Fruit fly (Drosophila melanogaster): ENCODE results near the gene vari.
A peak's percentile ranks its signal among the peaks of the same experiment; 100 is the strongest.

The vari gene

dm6 chr2L:20783044-20783443 is 13.8 kb downstream of the vari start:
- TF ChIP-seq CG8478 (optimal IDR thresholded peaks at IDR 0.05) (no peak), Dll (optimal IDR thresholded peaks at IDR 0.05) (peak; percentile 55)

dm6 chr2L:20780768-20781167 is 16.1 kb downstream of the vari start:
- TF ChIP-seq psq (optimal IDR thresholded peaks at IDR 0.05): no peak
- no peak for TF ChIP-seq pan (optimal IDR thresholded peaks at IDR 0.05)
- no peak for TF ChIP-seq Dll (optimal IDR thresholded peaks at IDR 0.05)
- TF ChIP-seq EcR (GFP tag; optimal IDR thresholded peaks at IDR 0.05): no peak
- TF ChIP-seq CG8478 (optimal IDR thresholded peaks at IDR 0.05): no peak
- TF ChIP-seq usp (GFP tag; optimal IDR thresholded peaks at IDR 0.05): no peak

- TF ChIP-seq CG8478 (optimal IDR thresholded peaks at IDR 0.05): no peak
- TF ChIP-seq EcR (GFP tag; optimal IDR thresholded peaks at IDR 0.05): no peak
- no peak for TF ChIP-seq pan (optimal IDR thresholded peaks at IDR 0.05)
Measured at dm6 chr2L:20778380-20778779, 18.5 kb downstream of the vari start.

- TF ChIP-seq usp (GFP tag; optimal IDR thresholded peaks at IDR 0.05) (no peak), psq (optimal IDR thresholded peaks at IDR 0.05) (no peak), EcR (GFP tag; optimal IDR thresholded peaks at IDR 0.05) (no peak), CG8478 (optimal IDR thresholded peaks at IDR 0.05) (no peak), pan (optimal IDR thresholded peaks at IDR 0.05) (no peak), Dll (optimal IDR thresholded peaks at IDR 0.05) (no peak)
Measured at dm6 chr2L:20776940-20777502, 19.8 kb downstream of the vari start.

- no peak for TF ChIP-seq pan (optimal IDR thresholded peaks at IDR 0.05)
- TF ChIP-seq CG8478 (optimal IDR thresholded peaks at IDR 0.05): no peak
- no peak for TF ChIP-seq Dll (optimal IDR thresholded peaks at IDR 0.05)
- no peak for TF ChIP-seq usp (GFP tag; optimal IDR thresholded peaks at IDR 0.05)
- no peak for TF ChIP-seq psq (optimal IDR thresholded peaks at IDR 0.05)
- no peak for TF ChIP-seq EcR (GFP tag; optimal IDR thresholded peaks at IDR 0.05)
Measured at dm6 chr2L:20775941-20776340, 20.9 kb downstream of the vari start.

dm6 chr2L:20774464-20774863 is 22.4 kb downstream of the vari start:
- TF ChIP-seq Dll (optimal IDR thresholded peaks at IDR 0.05) (no peak), pan (optimal IDR thresholded peaks at IDR 0.05) (no peak), CG8478 (optimal IDR thresholded peaks at IDR 0.05) (no peak), psq (optimal IDR thresholded peaks at IDR 0.05) (no peak), EcR (GFP tag; optimal IDR thresholded peaks at IDR 0.05) (no peak), usp (GFP tag; optimal IDR thresholded peaks at IDR 0.05) (no peak)

dm6 chr2L:20773453-20774054 is 23.3 kb downstream of the vari start:
- no peak for TF ChIP-seq Dll (optimal IDR thresholded peaks at IDR 0.05)

dm6 chr2L:20770242-20770769 is 26.5 kb downstream of the vari start, which contains the start of gene cad:
cad (plus strand) TSS chr2L:20770731.
- TF ChIP-seq Dll (optimal IDR thresholded peaks at IDR 0.05): peak; percentile 30
- TF ChIP-seq pan (optimal IDR thresholded peaks at IDR 0.05): no peak
- TF ChIP-seq psq (optimal IDR thresholded peaks at IDR 0.05): no peak
- TF ChIP-seq CG8478 (optimal IDR thresholded peaks at IDR 0.05): peak; percentile 97

- TF ChIP-seq CG8478 (optimal IDR thresholded peaks at IDR 0.05): no peak
- TF ChIP-seq Dll (optimal IDR thresholded peaks at IDR 0.05): no peak
- TF ChIP-seq psq (optimal IDR thresholded peaks at IDR 0.05): no peak
- no peak for TF ChIP-seq pan (optimal IDR thresholded peaks at IDR 0.05)
Measured at dm6 chr2L:20768568-20769071, 28.2 kb downstream of the vari start.

- no peak for TF ChIP-seq Dll (optimal IDR thresholded peaks at IDR 0.05)
- no peak for TF ChIP-seq EcR (GFP tag; optimal IDR thresholded peaks at IDR 0.05)
- TF ChIP-seq pan (optimal IDR thresholded peaks at IDR 0.05): no peak
Measured at dm6 chr2L:20764663-20765062, 32.2 kb downstream of the vari start.

- no peak for TF ChIP-seq CG8478 (optimal IDR thresholded peaks at IDR 0.05)
- TF ChIP-seq usp (GFP tag; optimal IDR thresholded peaks at IDR 0.05): no peak
- no peak for TF ChIP-seq pan (optimal IDR thresholded peaks at IDR 0.05)
- TF ChIP-seq Dll (optimal IDR thresholded peaks at IDR 0.05): no peak
- TF ChIP-seq psq (optimal IDR thresholded peaks at IDR 0.05): no peak
- TF ChIP-seq EcR (GFP tag; optimal IDR thresholded peaks at IDR 0.05): no peak
Measured at dm6 chr2L:20761951-20762538, 34.8 kb downstream of the vari start.

dm6 chr2L:20760956-20761355 is 35.9 kb downstream of the vari start:
- no peak for TF ChIP-seq EcR (GFP tag; optimal IDR thresholded peaks at IDR 0.05)
- no peak for TF ChIP-seq psq (optimal IDR thresholded peaks at IDR 0.05)
- no peak for TF ChIP-seq usp (GFP tag; optimal IDR thresholded peaks at IDR 0.05)
- TF ChIP-seq CG8478 (optimal IDR thresholded peaks at IDR 0.05): no peak
- TF ChIP-seq Dll (optimal IDR thresholded peaks at IDR 0.05): no peak
- no peak for TF ChIP-seq pan (optimal IDR thresholded peaks at IDR 0.05)

Measured in whole organism.